Worm (Caenorhabditis elegans): ENCODE measurements around the gene T14B4.8.
"Not testable (repeated sequence)": the region's sequence is repeated elsewhere in the genome, so short reads cannot be mapped to it uniquely, and the experiment has no call there.

Gene T14B4.8

ce11 chrII:6729331-6729730 is at the start of gene T14B4.8:
T14B4.8 (minus strand) TSS chrII:6729390.
- no peak for TF ChIP-seq unc-62 (GFP tag; optimal IDR thresholded peaks at IDR 0.05)

ce11 chrII:6776418-6777034 is 47.3 kb upstream of the T14B4.8 start, which contains the start of gene ssup-72:
ssup-72 (plus strand) TSS chrII:6776598.
- no peak for TF ChIP-seq unc-62 (GFP tag; optimal IDR thresholded peaks at IDR 0.05)

- TF ChIP-seq unc-62 (GFP tag; optimal IDR thresholded peaks at IDR 0.05) = not testable (repeated sequence)
Observed at ce11 chrII:6775076-6775475, 45.9 kb upstream of the T14B4.8 start, which contains the start of gene agr-1. agr-1 (minus strand) TSS chrII:6775176.

ce11 chrII:6772482-6772881 is 43.3 kb upstream of the T14B4.8 start:
- TF ChIP-seq unc-62 (GFP tag; optimal IDR thresholded peaks at IDR 0.05) = no peak

- no peak for TF ChIP-seq unc-62 (GFP tag; optimal IDR thresholded peaks at IDR 0.05)
Observed at ce11 chrII:6770030-6770429, 40.8 kb upstream of the T14B4.8 start.

- no peak for TF ChIP-seq unc-62 (GFP tag; optimal IDR thresholded peaks at IDR 0.05)
Observed at ce11 chrII:6768014-6768413, 38.8 kb upstream of the T14B4.8 start, which contains the start of gene F41G3.18. F41G3.18 (plus strand) TSS chrII:6768314.

- no peak for TF ChIP-seq unc-62 (GFP tag; optimal IDR thresholded peaks at IDR 0.05)
Observed at ce11 chrII:6764734-6765133, 35.5 kb upstream of the T14B4.8 start, which contains the start of gene nlp-50. nlp-50 (plus strand) TSS chrII:6765034.

- no peak for TF ChIP-seq unc-62 (GFP tag; optimal IDR thresholded peaks at IDR 0.05)
Observed at ce11 chrII:6756232-6756631, 27.0 kb upstream of the T14B4.8 start, which contains the start of gene F41G3.3. F41G3.3 (plus strand) TSS chrII:6756532.

ce11 chrII:6754671-6755224 is 25.6 kb upstream of the T14B4.8 start, which contains the start of the genes srx-95 and fis-1:
srx-95 (minus strand) TSS chrII:6754771.
fis-1 (plus strand) TSS chrII:6755174.
- no peak for TF ChIP-seq unc-62 (GFP tag; optimal IDR thresholded peaks at IDR 0.05)

ce11 chrII:6752850-6753249 is 23.7 kb upstream of the T14B4.8 start, which contains the start of gene F41G3.21:
F41G3.21 (minus strand) TSS chrII:6752950.
- no peak for TF ChIP-seq unc-62 (GFP tag; optimal IDR thresholded peaks at IDR 0.05)

- TF ChIP-seq unc-62 (GFP tag; optimal IDR thresholded peaks at IDR 0.05) = no peak
Observed at ce11 chrII:6752027-6752426, 22.8 kb upstream of the T14B4.8 start, which contains the start of gene F41G3.19. F41G3.19 (minus strand) TSS chrII:6752127.

ce11 chrII:6750929-6751328 is 21.7 kb upstream of the T14B4.8 start, which contains the start of gene F41G3.20:
F41G3.20 (minus strand) TSS chrII:6751029.
- TF ChIP-seq unc-62 (GFP tag; optimal IDR thresholded peaks at IDR 0.05) = no peak

ce11 chrII:6749422-6749821 is 20.2 kb upstream of the T14B4.8 start, which contains the start of gene F41G3.10:
F41G3.10 (minus strand) TSS chrII:6749522.
- TF ChIP-seq unc-62 (GFP tag; optimal IDR thresholded peaks at IDR 0.05) = no peak

ce11 chrII:6746404-6746803 is 17.2 kb upstream of the T14B4.8 start, which contains the start of gene F41G3.5:
F41G3.5 (plus strand) TSS chrII:6746704.
- no peak for TF ChIP-seq unc-62 (GFP tag; optimal IDR thresholded peaks at IDR 0.05)

- no peak for TF ChIP-seq unc-62 (GFP tag; optimal IDR thresholded peaks at IDR 0.05)
Observed at ce11 chrII:6745783-6746182, 16.6 kb upstream of the T14B4.8 start, which contains the start of gene ins-14. ins-14 (minus strand) TSS chrII:6745814.

ce11 chrII:6744648-6745047 is 15.5 kb upstream of the T14B4.8 start, which contains the start of gene ins-15:
ins-15 (minus strand) TSS chrII:6744748.
- TF ChIP-seq unc-62 (GFP tag; optimal IDR thresholded peaks at IDR 0.05) = no peak

ce11 chrII:6742614-6743013 is 13.4 kb upstream of the T14B4.8 start, which contains the start of gene F41G3.6:
F41G3.6 (plus strand) TSS chrII:6742914.
- no peak for TF ChIP-seq unc-62 (GFP tag; optimal IDR thresholded peaks at IDR 0.05)
